Fruit fly (Drosophila melanogaster) whole organism, embryonic: ENCODE measurements around the gene CG8891.

Experiments
- Adf1 ChIP-seq: fragments of 200-800 bp; sonication (Bioruptor generic); IDR thresholded peaks from 2 replicates; pipeline ENCODE4 v1.3.6; 2022; ENCODE audit warnings: missing biosample characterization, missing genetic modification characterization
- Bteb2 ChIP-seq: fragments of 200-800 bp; sonication (Bioruptor generic); optimal IDR thresholded peaks from 2 replicates; lab custom pipeline; 2016; ENCODE audit warnings: missing biosample characterization, missing genetic modification characterization
- CG12104 ChIP-seq: fragments of 200-800 bp; sonication (Bioruptor generic); optimal IDR thresholded peaks from 3 replicates; lab custom pipeline; 2016; ENCODE audit warnings: missing biosample characterization, missing genetic modification characterization
- CG12659 ChIP-seq: fragments of 200-800 bp; sonication (Bioruptor generic); optimal IDR thresholded peaks from 3 replicates; lab custom pipeline; 2017; ENCODE audit warnings: mild to moderate bottlenecking, missing biosample characterization, missing genetic modification reagents, missing genetic modification characterization
- CG13287 ChIP-seq: fragments of 200-800 bp; sonication (Bioruptor generic); IDR thresholded peaks from 2 replicates; pipeline ENCODE4 v1.3.6; 2022; ENCODE audit warnings: missing biosample characterization, missing genetic modification characterization; ENCODE audit not compliant: partially characterized antibody
- CG15479 ChIP-seq: fragments of 200-800 bp; sonication (Bioruptor generic); optimal IDR thresholded peaks from 3 replicates; lab custom pipeline; 2019; ENCODE audit warnings: missing biosample characterization, mild to moderate bottlenecking, missing genetic modification characterization, moderate library complexity
- CG1602 ChIP-seq: fragments of 200-800 bp; sonication (Bioruptor generic); optimal IDR thresholded peaks from 3 replicates; lab custom pipeline; 2016; ENCODE audit warnings: missing biosample characterization, missing genetic modification characterization
- CG16815 ChIP-seq: fragments of 200-800 bp; sonication (Bioruptor generic); optimal IDR thresholded peaks from 3 replicates; lab custom pipeline; 2017; ENCODE audit warnings: missing biosample characterization, mild to moderate bottlenecking, missing genetic modification characterization
- CG17186 ChIP-seq: fragments of 200-800 bp; sonication (Bioruptor generic); optimal IDR thresholded peaks from 3 replicates; lab custom pipeline; 2017; ENCODE audit warnings: missing biosample characterization, missing genetic modification reagents, missing genetic modification characterization
- CG18011 ChIP-seq: fragments of 200-800 bp; sonication (Bioruptor generic); optimal IDR thresholded peaks from 2 replicates; lab custom pipeline; 2017; ENCODE audit warnings: missing biosample characterization, missing genetic modification characterization, mild to moderate bottlenecking, moderate library complexity, missing genotype
- CG32767 ChIP-seq: fragments of 200-800 bp; sonication (Bioruptor generic); IDR thresholded peaks from 2 replicates; pipeline ENCODE4 v1.3.6; 2022; ENCODE audit warnings: missing biosample characterization, missing genetic modification characterization
- CG4820 ChIP-seq: fragments of 200-800 bp; sonication (Bioruptor generic); optimal IDR thresholded peaks from 3 replicates; lab custom pipeline; 2016; ENCODE audit warnings: missing biosample characterization, missing genetic modification characterization
- CG6175 ChIP-seq: fragments of 200-800 bp; sonication (Bioruptor generic); IDR thresholded peaks from 3 replicates; pipeline ENCODE4 v1.3.6; 2022; ENCODE audit warnings: missing biosample characterization, missing genetic modification characterization
- CG6254 ChIP-seq: fragments of 200-800 bp; sonication (Bioruptor generic); optimal IDR thresholded peaks from 3 replicates; lab custom pipeline; 2017; ENCODE audit warnings: mild to moderate bottlenecking, missing biosample characterization, missing genetic modification reagents, missing genetic modification characterization
- D19B ChIP-seq: fragments of 200-800 bp; sonication (Bioruptor generic); optimal IDR thresholded peaks from 2 replicates; lab custom pipeline; 2017; ENCODE audit warnings: missing biosample characterization, mild to moderate bottlenecking, missing genetic modification characterization
- Drgx ChIP-seq: fragments of 200-800 bp; sonication (Bioruptor generic); IDR thresholded peaks from 2 replicates; pipeline ENCODE4 v1.3.6; 2022; ENCODE audit warnings: missing biosample characterization, missing genetic modification characterization
- Elba2 ChIP-seq: fragments of 200-800 bp; sonication (Bioruptor generic); optimal IDR thresholded peaks from 3 replicates; lab custom pipeline; 2016; ENCODE audit warnings: missing biosample characterization, missing genetic modification characterization
- Gsc ChIP-seq: fragments of 200-800 bp; sonication (Bioruptor generic); IDR thresholded peaks from 2 replicates; pipeline ENCODE4 v1.3.6; 2022; ENCODE audit warnings: missing biosample characterization, missing genetic modification characterization
- HmgZ ChIP-seq: fragments of 200-800 bp; sonication (Bioruptor generic); optimal IDR thresholded peaks from 2 replicates; lab custom pipeline; 2018; ENCODE audit warnings: missing biosample characterization, mild to moderate bottlenecking, missing genetic modification characterization
- Hr51 ChIP-seq, 2 experiments: fragments of 200-800 bp; sonication (Bioruptor generic); optimal IDR thresholded peaks; 2 replicates in 1 of 2; 3 replicates in 1 of 2; lab custom pipeline; 2016 to 2018; ENCODE audit warnings: missing biosample characterization in 2 of 2, missing genetic modification characterization in 2 of 2, mild to moderate bottlenecking in 1 of 2, moderate library complexity in 1 of 2
- Mad ChIP-seq: fragments of 200-800 bp; sonication (Bioruptor generic); optimal IDR thresholded peaks from 2 replicates; lab custom pipeline; 2016; ENCODE audit warnings: missing biosample characterization, missing genetic modification characterization
- NFAT ChIP-seq: fragments of 200-800 bp; sonication (Bioruptor generic); IDR thresholded peaks from 2 replicates; pipeline ENCODE4 v1.3.6; 2022; ENCODE audit warnings: missing biosample characterization, missing genetic modification characterization
- Nf-YC ChIP-seq: fragments of 200-800 bp; optimal IDR thresholded peaks from 3 replicates; lab custom pipeline; 2019; ENCODE audit warnings: missing biosample characterization, mild to moderate bottlenecking, missing genetic modification characterization, moderate library complexity
- Rfx ChIP-seq: fragments of 200-800 bp; sonication (Bioruptor generic); IDR thresholded peaks from 2 replicates; pipeline ENCODE4 v1.3.6; 2022; ENCODE audit warnings: missing biosample characterization, missing genetic modification characterization
- TFAM ChIP-seq: fragments of 200-800 bp; sonication (Bioruptor generic); optimal IDR thresholded peaks from 2 replicates; lab custom pipeline; 2017; ENCODE audit warnings: missing biosample characterization, missing genetic modification characterization, inconsistent platforms
- Xbp1 ChIP-seq: fragments of 200-800 bp; sonication (Bioruptor generic); optimal IDR thresholded peaks from 3 replicates; lab custom pipeline; 2016; ENCODE audit warnings: missing biosample characterization, mild to moderate bottlenecking, missing genetic modification characterization
- YL-1 ChIP-seq: fragments of 200-800 bp; sonication (Bioruptor generic); optimal IDR thresholded peaks from 3 replicates; lab custom pipeline; 2017; ENCODE audit warnings: missing biosample characterization, mild to moderate bottlenecking, missing genetic modification characterization
- bcd ChIP-seq: fragments of 200-800 bp; sonication (Bioruptor generic); optimal IDR thresholded peaks from 2 replicates; lab custom pipeline; 2017; ENCODE audit warnings: missing biosample characterization, mild to moderate bottlenecking, missing genetic modification characterization
- fd102C ChIP-seq: fragments of 200-800 bp; sonication (Bioruptor generic); optimal IDR thresholded peaks from 2 replicates; lab custom pipeline; 2018; ENCODE audit warnings: missing biosample characterization, mild to moderate bottlenecking, missing genetic modification characterization, moderate library complexity
- gcm ChIP-seq: fragments of 200-800 bp; sonication (Bioruptor generic); optimal IDR thresholded peaks from 2 replicates; lab custom pipeline; 2019; ENCODE audit warnings: missing biosample characterization, mild to moderate bottlenecking, missing genetic modification characterization, moderate library complexity
- grn ChIP-seq: fragments of 200-800 bp; sonication (Bioruptor generic); optimal IDR thresholded peaks from 3 replicates; lab custom pipeline; 2017; ENCODE audit warnings: missing biosample characterization, missing genetic modification characterization
- gsb-n ChIP-seq: fragments of 200-800 bp; sonication (Bioruptor generic); optimal IDR thresholded peaks from 3 replicates; lab custom pipeline; 2018; ENCODE audit warnings: missing biosample characterization, mild to moderate bottlenecking, missing genetic modification characterization
- ind ChIP-seq: fragments of 200-800 bp; sonication (Bioruptor generic); optimal IDR thresholded peaks from 3 replicates; lab custom pipeline; 2016; ENCODE audit warnings: missing biosample characterization, missing genetic modification characterization
- lilli ChIP-seq: fragments of 200-800 bp; sonication (Bioruptor generic); optimal IDR thresholded peaks from 3 replicates; lab custom pipeline; 2016; ENCODE audit warnings: missing biosample characterization, missing genetic modification characterization
- mirr ChIP-seq: fragments of 200-800 bp; sonication (Bioruptor generic); optimal IDR thresholded peaks from 3 replicates; lab custom pipeline; 2018; ENCODE audit warnings: missing biosample characterization, mild to moderate bottlenecking, missing genetic modification characterization
- nerfin-1 ChIP-seq: fragments of 200-800 bp; sonication (Bioruptor generic); optimal IDR thresholded peaks from 3 replicates; lab custom pipeline; 2019; ENCODE audit warnings: missing biosample characterization, mild to moderate bottlenecking, missing genetic modification characterization, moderate library complexity
- oc ChIP-seq: fragments of 200-800 bp; sonication (Bioruptor generic); optimal IDR thresholded peaks from 2 replicates; lab custom pipeline; 2018; ENCODE audit warnings: missing biosample characterization, mild to moderate bottlenecking, missing genetic modification characterization, moderate library complexity
- pb ChIP-seq: fragments of 200-800 bp; sonication (Bioruptor generic); optimal IDR thresholded peaks from 3 replicates; lab custom pipeline; 2016; ENCODE audit warnings: missing biosample characterization, missing genetic modification characterization
- prd ChIP-seq, 3 experiments: fragments of >200 bp in 2 of 3; fragments of 200-800 bp in 1 of 3; sonication (Bioruptor generic) in 1 of 3; optimal IDR thresholded peaks in 2 of 3; IDR thresholded peaks in 1 of 3; 2 replicates in 2 of 3; 3 replicates in 1 of 3; pipeline versions ENCODE4 v1.3.6 to Lab custom; 2017 to 2022; ENCODE audit warnings: missing biosample characterization in 1 of 3, missing genetic modification characterization in 1 of 3
- psq ChIP-seq: fragments of 200-800 bp; sonication (Bioruptor generic); optimal IDR thresholded peaks from 2 replicates; lab custom pipeline; 2017; ENCODE audit warnings: missing biosample characterization, missing genetic modification characterization
- row ChIP-seq: fragments of 200-800 bp; sonication (Bioruptor generic); IDR thresholded peaks from 3 replicates; pipeline ENCODE4 v1.3.6; 2022; ENCODE audit warnings: missing biosample characterization, missing genetic modification characterization
- sima ChIP-seq: fragments of 200-800 bp; sonication (Bioruptor generic); optimal IDR thresholded peaks from 2 replicates; lab custom pipeline; 2016; ENCODE audit warnings: missing biosample characterization, missing genetic modification characterization
- slp2 ChIP-seq: fragments of 200-800 bp; sonication (Bioruptor generic); optimal IDR thresholded peaks from 2 replicates; lab custom pipeline; 2016; ENCODE audit warnings: missing biosample characterization, missing genetic modification characterization
- sna ChIP-seq: fragments of 200-800 bp; sonication (Bioruptor generic); IDR thresholded peaks from 2 replicates; pipeline ENCODE4 v1.3.6; 2022; ENCODE audit warnings: missing biosample characterization, missing genetic modification characterization; ENCODE audit not compliant: partially characterized antibody
- sob ChIP-seq: fragments of 200-800 bp; sonication (Bioruptor generic); IDR thresholded peaks from 2 replicates; pipeline ENCODE4 v1.3.6; 2022; ENCODE audit warnings: missing biosample characterization, missing genetic modification characterization
- sqz ChIP-seq: fragments of 200-800 bp; sonication (Bioruptor generic); optimal IDR thresholded peaks from 3 replicates; lab custom pipeline; 2018; ENCODE audit warnings: missing biosample characterization, mild to moderate bottlenecking, missing genetic modification characterization
- stc ChIP-seq: fragments of 200-800 bp; sonication (Bioruptor generic); IDR thresholded peaks from 2 replicates; pipeline ENCODE4 v1.3.6; 2022; ENCODE audit warnings: missing biosample characterization, missing genetic modification characterization
- tgo ChIP-seq: fragments of 200-800 bp; sonication (Bioruptor generic); IDR thresholded peaks from 3 replicates; pipeline ENCODE4 v1.3.6; 2022; ENCODE audit warnings: missing biosample characterization, missing genetic modification characterization
- usp ChIP-seq: fragments of >200 bp; optimal IDR thresholded peaks from 2 replicates; lab custom pipeline; 2017; ENCODE audit warnings: missing biosample characterization, missing genetic modification characterization
- yki ChIP-seq: fragments of >200 bp; optimal IDR thresholded peaks from 3 replicates; lab custom pipeline; 2018

The CG8891 gene

DNA sequence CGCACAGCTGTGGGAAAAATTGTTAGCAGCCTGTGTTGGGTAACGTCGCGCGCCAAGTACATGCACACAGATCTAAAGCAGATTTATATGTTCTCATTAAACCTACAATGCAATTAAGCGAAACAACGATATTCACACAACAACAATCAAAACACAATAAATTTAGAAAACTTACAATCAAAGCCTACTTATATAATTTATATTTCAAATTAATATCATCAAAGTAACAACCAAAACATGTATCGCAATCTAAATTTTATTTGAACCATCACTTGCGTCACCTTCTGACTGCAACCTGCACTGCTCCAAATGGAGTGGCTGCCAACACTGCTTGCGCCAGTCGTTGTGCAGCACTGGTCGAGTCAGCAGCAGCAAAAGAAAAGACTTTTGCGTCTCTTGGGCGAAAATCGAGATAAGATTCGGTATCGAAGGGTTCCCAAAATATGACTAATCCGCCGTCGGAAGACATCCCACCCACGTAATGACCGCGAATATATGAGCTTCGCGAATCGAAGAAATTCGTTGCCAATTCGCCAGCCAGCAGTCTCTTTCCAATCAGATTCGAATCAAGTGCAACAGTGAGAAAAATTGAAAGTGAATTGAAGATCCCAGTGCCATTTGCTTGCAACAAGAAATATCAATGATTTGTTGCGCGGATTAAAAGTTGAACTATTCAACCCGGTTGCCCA, 2.2 kb upstream of the CG8891 start, which contains the start of the genes CG8892 and CG34126 (continued):
- TF ChIP-seq YL-1 (GFP tag; lab: Kevin White, UChicago) = peak; percentile 92
- peak; percentile 89 for TF ChIP-seq TFAM (GFP tag; lab: Kevin White, UChicago)
- TF ChIP-seq Mad (GFP tag; lab: Kevin White, UChicago) = peak; percentile 97
- TF ChIP-seq fd102C (GFP tag; lab: Kevin White, UChicago) = peak; percentile 68
- TF ChIP-seq CG4820 (GFP tag; lab: Kevin White, UChicago) = peak; percentile 98
- peak; percentile 99 for TF ChIP-seq CG16815
- peak; percentile 97 for TF ChIP-seq nerfin-1 (tag; lab: Kevin White, UChicago)
- peak; percentile 30; the same call in 1 of the 2 replicates for TF ChIP-seq CG13287 (GFP tag; lab: Robert Waterston, UW)
- peak; percentile 98 for TF ChIP-seq bcd (GFP tag; lab: Kevin White, UChicago)
- peak; percentile 90 for TF ChIP-seq CG18011 (GFP tag; lab: Kevin White, UChicago)
- peak; percentile 98 for TF ChIP-seq Rfx (GFP tag; lab: Robert Waterston, UW)
- TF ChIP-seq row (GFP tag; lab: Robert Waterston, UW) = peak; percentile 98
- peak; percentile 91 for TF ChIP-seq D19B
- TF ChIP-seq gsb-n (tag; lab: Kevin White, UChicago) = peak; percentile 93
- TF ChIP-seq yki = no peak
- peak; percentile 95 for TF ChIP-seq Gsc (GFP tag; lab: Robert Waterston, UW)
- TF ChIP-seq prd (optimal IDR thresholded peaks at IDR 0.05; lab: Kevin White, UChicago) = no peak
- peak; percentile 98 for TF ChIP-seq prd (GFP tag; IDR thresholded peaks at IDR 0.05; lab: Robert Waterston, UW)
- peak; percentile 95 for TF ChIP-seq CG17186 (GFP tag; lab: Kevin White, UChicago)
- peak; percentile 98 for TF ChIP-seq NFAT
- peak; percentile 92 for TF ChIP-seq Elba2 (GFP tag; lab: Kevin White, UChicago)
- TF ChIP-seq slp2 (GFP tag; lab: Kevin White, UChicago) = peak; percentile 96
- peak; percentile 89 for TF ChIP-seq oc (tag; lab: Kevin White, UChicago)
- peak; percentile 86 for TF ChIP-seq grn (GFP tag; lab: Kevin White, UChicago)
- no peak for TF ChIP-seq usp (GFP tag; lab: Kevin White, UChicago)
- TF ChIP-seq Bteb2 = peak; percentile 94
- TF ChIP-seq HmgZ (tag; lab: Kevin White, UChicago) = peak; percentile 98
- peak; percentile 80 for TF ChIP-seq Adf1 (GFP tag; lab: Robert Waterston, UW)
- TF ChIP-seq Nf-YC (tag; lab: Kevin White, UChicago) = peak; percentile 92
- no peak for TF ChIP-seq sna (GFP tag; lab: Robert Waterston, UW)
- peak; percentile 93 for TF ChIP-seq CG32767 (GFP tag; lab: Robert Waterston, UW)
- TF ChIP-seq pb (GFP tag; lab: Kevin White, UChicago) = peak; percentile 85
- peak; percentile 88 for TF ChIP-seq stc (GFP tag; lab: Robert Waterston, UW)
- peak; percentile 96 for TF ChIP-seq CG12104 (GFP tag; lab: Kevin White, UChicago)
- TF ChIP-seq lilli (GFP tag; lab: Kevin White, UChicago) = peak; percentile 98
- peak; percentile 95 to 98 for TF ChIP-seq Hr51 (GFP tag; optimal IDR thresholded peaks at IDR 0.05; lab: Kevin White, UChicago)
- TF ChIP-seq mirr = peak; percentile 95
- peak; percentile 94 for TF ChIP-seq sqz (GFP tag; lab: Kevin White, UChicago)
- peak; percentile 89 for TF ChIP-seq CG6254
- TF ChIP-seq CG6175 = peak; percentile 92
- peak; percentile 97 for TF ChIP-seq tgo
- TF ChIP-seq psq = peak; percentile 93
- peak; percentile 99 for TF ChIP-seq CG12659 (GFP tag; lab: Kevin White, UChicago)
- TF ChIP-seq Xbp1 = peak; percentile 99
- peak; percentile 99 for TF ChIP-seq CG1602 (GFP tag; lab: Kevin White, UChicago)
- TF ChIP-seq gcm = peak; percentile 94
- peak; percentile 91 for TF ChIP-seq Drgx (GFP tag; lab: Robert Waterston, UW)
- peak; percentile 83 for TF ChIP-seq sima (GFP tag; lab: Kevin White, UChicago)
- peak; percentile 75 for TF ChIP-seq CG15479 (GFP tag; lab: Kevin White, UChicago)
- TF ChIP-seq ind (GFP tag; lab: Kevin White, UChicago) = peak; percentile 99
- TF ChIP-seq sob (GFP tag; lab: Robert Waterston, UW) = peak; percentile 98
